Worm (Caenorhabditis elegans): Measurements from ENCODE around the gene pqn-94.

pqn-94 gene

ce11 chrV:20279811-20280317 is at the start of gene pqn-94:
Gene pqn-94 (minus strand): TSS chrV:20279861.
- TF ChIP-seq hlh-26 (GFP tag; conservative IDR thresholded peaks at IDR 0.05) (no peak), nhr-27 (tag; optimal IDR thresholded peaks at IDR 0.05) (no peak), somi-1 (GFP tag; optimal IDR thresholded peaks at IDR 0.05) (no peak), attf-3 (GFP tag; conservative IDR thresholded peaks at IDR 0.05) (no peak), madf-6 (GFP tag; IDR thresholded peaks at IDR 0.05) (no peak), Y53F4B.3 (GFP tag; IDR thresholded peaks at IDR 0.05) (no peak), ceh-91 (GFP tag; IDR thresholded peaks at IDR 0.05) (no peak), rec-8 (tag; optimal IDR thresholded peaks at IDR 0.05) (no peak)

- no peak for TF ChIP-seq ama-1 (optimal IDR thresholded peaks at IDR 0.05)
- no peak for TF ChIP-seq ama-1 (GFP tag; optimal IDR thresholded peaks at IDR 0.05)
- TF ChIP-seq madf-3 (GFP tag; IDR thresholded peaks at IDR 0.05), result no peak
- TF ChIP-seq ztf-6 (GFP tag; IDR thresholded peaks at IDR 0.05), result no peak
- TF ChIP-seq aptf-2 (GFP tag; conservative IDR thresholded peaks at IDR 0.05), result no peak
- TF ChIP-seq tbx-9 (tag; optimal IDR thresholded peaks at IDR 0.05; ENCODE audit: borderline replicate concordance), result no peak
- TF ChIP-seq mel-28 (tag; optimal IDR thresholded peaks at IDR 0.05; ENCODE audit: borderline replicate concordance), result no peak
- no peak for TF ChIP-seq T07F8.4 (tag; optimal IDR thresholded peaks at IDR 0.05)
- TF ChIP-seq F49E8.2 (tag; optimal IDR thresholded peaks at IDR 0.05; ENCODE audit: insufficient read depth), result no peak
- no peak for TF ChIP-seq Y53F4B.3 (GFP tag; IDR thresholded peaks at IDR 0.05)
- TF ChIP-seq ceh-100 (GFP tag; IDR thresholded peaks at IDR 0.05), result no peak
- TF ChIP-seq F52B5.7 (tag; optimal IDR thresholded peaks at IDR 0.05), result no peak
- TF ChIP-seq ceh-58 (GFP tag; IDR thresholded peaks at IDR 0.05), result no peak
- no peak for TF ChIP-seq Y53G8AR.9 (GFP tag; conservative IDR thresholded peaks at IDR 0.05)
- TF ChIP-seq F55B11.4 (tag; optimal IDR thresholded peaks at IDR 0.05; ENCODE audit: borderline replicate concordance, insufficient read depth), result no peak
- no peak for TF ChIP-seq let-526 (GFP tag; IDR thresholded peaks at IDR 0.05)
- TF ChIP-seq lin-26 (GFP tag; IDR thresholded peaks at IDR 0.05), result no peak
- TF ChIP-seq xnd-1 (tag; optimal IDR thresholded peaks at IDR 0.05), result no peak
- TF ChIP-seq Y56A3A.18 (GFP tag; IDR thresholded peaks at IDR 0.05), result no peak
Observed at ce11 chrV:20325417-20325816, 45.8 kb upstream of the pqn-94 start, which contains the start of gene Y38H6A.1. Gene Y38H6A.1 (plus strand): TSS chrV:20325717.

- TF ChIP-seq snpc-1.3 (tag; optimal IDR thresholded peaks at IDR 0.05; ENCODE audit: insufficient read depth), result no peak
- TF ChIP-seq C06A6.2 (GFP tag; conservative IDR thresholded peaks at IDR 0.05), result no peak
- TF ChIP-seq mel-28 (tag; optimal IDR thresholded peaks at IDR 0.05; ENCODE audit: borderline replicate concordance), result no peak
- TF ChIP-seq lin-35 (GFP tag; optimal IDR thresholded peaks at IDR 0.05), result no peak
- TF ChIP-seq dpff-1 (tag; optimal IDR thresholded peaks at IDR 0.05), result no peak
- no peak for TF ChIP-seq Y56A3A.18 (GFP tag; IDR thresholded peaks at IDR 0.05)
- TF ChIP-seq ztf-25 (GFP tag; IDR thresholded peaks at IDR 0.05), result no peak
- no peak for TF ChIP-seq hlh-12 (tag; optimal IDR thresholded peaks at IDR 0.05)
- TF ChIP-seq sea-2 (GFP tag; IDR thresholded peaks at IDR 0.05), result no peak
- no peak for TF ChIP-seq atf-7 (tag; optimal IDR thresholded peaks at IDR 0.05)
- no peak for TF ChIP-seq bed-1 (GFP tag; IDR thresholded peaks at IDR 0.05)
- TF ChIP-seq egrh-3 (GFP tag; IDR thresholded peaks at IDR 0.05), result no peak
- no peak for TF ChIP-seq fkh-3 (tag; optimal IDR thresholded peaks at IDR 0.05)
- TF ChIP-seq tlf-1 (GFP tag; optimal IDR thresholded peaks at IDR 0.05), result no peak
- no peak for TF ChIP-seq madf-3 (GFP tag; IDR thresholded peaks at IDR 0.05)
- no peak for TF ChIP-seq zim-3 (tag; optimal IDR thresholded peaks at IDR 0.05)
- TF ChIP-seq xnd-1 (tag; optimal IDR thresholded peaks at IDR 0.05), result no peak
- no peak for TF ChIP-seq ztf-3 (GFP tag; optimal IDR thresholded peaks at IDR 0.05)
- TF ChIP-seq pha-4 (tag; optimal IDR thresholded peaks at IDR 0.05), result no peak
Observed at ce11 chrV:20317442-20317841, 37.8 kb upstream of the pqn-94 start, which contains the start of gene Y113G7C.1. Gene Y113G7C.1 (plus strand): TSS chrV:20317742.

All from whole organism, young adult.